Worm (Caenorhabditis elegans) whole organism, young adult: ENCODE results near the gene F43C11.11.

Source experiments
- T07F8.4 ChIP-seq: sonication (generic microtip); optimal IDR thresholded peaks from 2 replicates; lab custom pipeline; 2016; ENCODE audit warnings: mild to moderate bottlenecking, missing genetic modification characterization, moderate library complexity, missing compliant biosample characterization
- ZK185.1 ChIP-seq: sonication (generic microtip); optimal IDR thresholded peaks from 2 replicates; lab custom pipeline; 2016; ENCODE audit warnings: mild to moderate bottlenecking, missing genetic modification characterization, missing compliant biosample characterization; ENCODE audit not compliant: poor library complexity, severe bottlenecking
- ceh-27 ChIP-seq: fragments of 200-800 bp; sonication (Bioruptor generic); optimal IDR thresholded peaks from 2 replicates; lab custom pipeline; 2018; ENCODE audit warnings: mild to moderate bottlenecking, missing genetic modification characterization, moderate library complexity, missing compliant biosample characterization
- dox-1 ChIP-seq: fragments of 200-800 bp; sonication (Bioruptor generic); IDR thresholded peaks from 2 replicates; pipeline ENCODE4 v1.3.6; 2022; ENCODE audit warnings: missing genetic modification reagents, missing genetic modification characterization, missing compliant biosample characterization
- ets-4 ChIP-seq: fragments of 200-800 bp; sonication (Bioruptor generic); optimal IDR thresholded peaks from 2 replicates; lab custom pipeline; 2018; ENCODE audit warnings: mild to moderate bottlenecking, missing genetic modification characterization, missing compliant biosample characterization
- hlh-26 ChIP-seq: fragments of 200-800 bp; sonication (Bioruptor generic); conservative IDR thresholded peaks from 2 replicates; pipeline ENCODE4 v1.3.6; 2022; ENCODE audit warnings: missing genetic modification reagents, missing genetic modification characterization, missing compliant biosample characterization
- hmg-20 ChIP-seq: fragments of 200-800 bp; sonication (Bioruptor generic); IDR thresholded peaks from 2 replicates; pipeline ENCODE4 v1.3.6; 2022; ENCODE audit warnings: missing genetic modification reagents, missing genetic modification characterization, missing compliant biosample characterization
- lag-1 ChIP-seq: fragments of 200-800 bp; sonication (Bioruptor generic); IDR thresholded peaks from 2 replicates; pipeline ENCODE4 v1.3.6; 2022; ENCODE audit warnings: missing genetic modification reagents, missing genetic modification characterization, missing compliant biosample characterization
- mes-4 ChIP-seq: sonication (generic microtip); optimal IDR thresholded peaks from 2 replicates; lab custom pipeline; 2016; ENCODE audit warnings: missing genotype, missing genetic modification characterization, missing compliant biosample characterization
- nhr-80 ChIP-seq: sonication (generic microtip); optimal IDR thresholded peaks from 2 replicates; lab custom pipeline; 2016; ENCODE audit warnings: missing genetic modification characterization, missing compliant biosample characterization
- sea-2 ChIP-seq: fragments of 200-800 bp; sonication (Bioruptor generic); IDR thresholded peaks from 2 replicates; pipeline ENCODE4 v1.3.6; 2022; ENCODE audit warnings: missing genetic modification characterization, missing compliant biosample characterization
- ztf-6 ChIP-seq: fragments of 200-800 bp; sonication (Bioruptor generic); IDR thresholded peaks from 2 replicates; pipeline ENCODE4 v1.3.6; 2022; ENCODE audit warnings: missing genetic modification reagents, missing genetic modification characterization, missing compliant biosample characterization

F43C11.11 gene

DNA sequence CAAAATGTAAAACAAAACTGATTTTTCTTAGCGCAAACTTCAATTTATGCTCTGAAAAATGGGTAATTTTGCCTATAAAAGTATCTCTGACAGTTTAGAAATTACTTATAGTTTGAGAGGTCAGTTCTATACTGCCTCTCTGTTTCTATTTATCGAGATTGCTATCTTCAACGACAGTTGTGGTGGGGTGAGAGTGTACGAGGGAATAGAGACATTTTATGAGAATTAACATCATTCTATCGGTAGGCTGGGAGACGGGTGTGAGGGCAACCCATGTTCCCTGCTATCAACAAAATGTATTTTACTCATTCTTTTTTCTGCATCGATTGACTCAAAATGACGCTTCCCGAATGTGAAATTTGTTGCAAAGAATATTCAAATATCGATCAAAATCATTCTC lies 43.5 kb downstream of the F43C11.11 start, which contains the start of gene ZK1240.3:
Gene ZK1240.3, plus strand, starts transcription at position 238 of the 400 bp plus-strand sequence.
- TF ChIP-seq T07F8.4 (tag; lab: Kevin White, UChicago) (no peak), nhr-80 (tag; lab: Kevin White, UChicago) (peak; percentile 93), ets-4 (GFP tag; lab: Kevin White, UChicago) (peak; percentile 64), dox-1 (GFP tag; lab: Robert Waterston, UW) (peak; percentile 50), hmg-20 (GFP tag; lab: Robert Waterston, UW) (no peak)

DNA sequence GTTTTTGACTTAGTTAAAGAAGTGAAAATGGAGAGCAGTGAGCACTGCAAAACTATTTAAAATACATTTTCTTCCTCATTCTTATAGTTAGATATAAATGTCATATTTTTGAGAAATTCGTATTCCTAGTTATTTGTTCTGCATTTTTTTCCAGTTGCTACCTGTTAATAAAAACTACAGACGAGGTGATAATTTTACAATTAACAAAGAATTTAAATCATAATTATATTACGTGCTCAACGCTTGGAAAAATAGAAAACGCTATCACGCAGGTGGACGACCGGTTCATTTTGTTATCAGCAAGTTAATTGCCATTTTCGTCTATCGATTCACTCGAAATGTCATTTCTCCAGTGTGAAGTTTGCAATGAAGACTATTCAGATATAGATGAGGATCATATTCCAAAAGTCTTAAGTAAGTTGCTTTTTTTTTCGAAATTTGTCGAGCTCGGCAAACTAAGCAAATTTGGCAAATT lies 45.7 kb downstream of the F43C11.11 start, which contains the start of the genes ZK1240.5 and ZK1240.9:
Gene ZK1240.5, minus strand, starts transcription at position 51 of the 475 bp plus-strand sequence.
Gene ZK1240.9, plus strand, starts transcription at position 307 of the 475 bp plus-strand sequence.
- TF ChIP-seq mes-4 (tag; lab: Kevin White, UChicago), result no peak
- TF ChIP-seq ZK185.1 (tag; lab: Kevin White, UChicago), result no peak
- TF ChIP-seq nhr-80 (tag; lab: Kevin White, UChicago), result peak; percentile 57

DNA sequence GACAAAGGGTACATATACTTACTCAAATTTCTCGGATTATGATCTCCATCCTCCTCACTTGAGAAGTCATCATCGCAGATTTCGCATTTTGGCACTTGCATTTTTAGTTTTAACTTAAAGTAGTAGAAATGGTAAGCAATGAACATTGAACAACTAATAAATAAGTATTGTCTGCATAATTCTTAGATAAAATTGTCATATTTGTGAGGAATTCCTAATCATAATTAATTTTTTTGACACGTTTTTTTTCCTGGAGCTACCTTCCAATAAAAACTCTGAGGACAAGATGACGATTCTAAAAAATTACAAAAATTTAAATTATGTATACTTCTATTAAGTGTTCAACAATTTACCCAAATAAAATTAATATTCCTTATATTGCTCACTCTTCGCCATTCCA lies 50.8 kb downstream of the F43C11.11 start, which contains the start of the genes trim-21 and B0281.1:
Gene trim-21, minus strand, starts transcription at position 101 of the 400 bp plus-strand sequence.
Gene B0281.1, plus strand, starts transcription at position 321 of the 400 bp plus-strand sequence.
- TF ChIP-seq sea-2 (GFP tag; lab: Robert Waterston, UW) (no peak), lag-1 (GFP tag; lab: Robert Waterston, UW) (no peak), hlh-26 (GFP tag; lab: Robert Waterston, UW) (no peak), ztf-6 (GFP tag; lab: Robert Waterston, UW) (no peak), ceh-27 (GFP tag; lab: Kevin White, UChicago) (no peak)
- TF ChIP-seq, all 124 proteins: peak for 0
